Worm (Caenorhabditis elegans) whole organism, L1 larva: ENCODE data around the gene cpna-5.

ENCODE experiments used
- aly-2 ChIP-seq: fragments of 150-350 bp; optimal IDR thresholded peaks from 2 replicates; lab custom pipeline; 2014; ENCODE audit warnings: missing biosample characterization, missing genetic modification characterization
- dpl-1 ChIP-seq, 3 experiments: fragments of 150-350 bp in 2 of 3; sonication (generic microtip) in 1 of 3; optimal IDR thresholded peaks; 2 replicates each; lab custom pipeline; 2014 to 2017; ENCODE audit warnings: missing biosample characterization in 3 of 3, missing genetic modification characterization in 3 of 3, missing genetic modification reagents in 3 of 3
- fos-1 ChIP-seq: fragments of 150-350 bp; optimal IDR thresholded peaks from 2 replicates; lab custom pipeline; 2014; ENCODE audit warnings: missing biosample characterization, missing genetic modification characterization
- grh-1 ChIP-seq: fragments of 200-800 bp; sonication (Bioruptor generic); IDR thresholded peaks from 2 replicates; pipeline ENCODE4 v1.3.6; 2022; ENCODE audit warnings: missing genetic modification reagents, missing genetic modification characterization, missing compliant biosample characterization
- lin-15B ChIP-seq: fragments of 150-350 bp; sonication (generic microtip); optimal IDR thresholded peaks from 3 replicates; lab custom pipeline; 2014; ENCODE audit warnings: missing biosample characterization, missing genetic modification characterization
- nhr-84 ChIP-seq: sonication (generic microtip); optimal IDR thresholded peaks from 2 replicates; lab custom pipeline; 2017; ENCODE audit warnings: missing biosample characterization, missing genetic modification characterization
- unc-86 ChIP-seq: sonication (generic microtip); optimal IDR thresholded peaks from 2 replicates; lab custom pipeline; 2016; ENCODE audit warnings: missing genetic modification characterization, missing compliant biosample characterization
- xbp-1 ChIP-seq: sonication (generic microtip); optimal IDR thresholded peaks from 2 replicates; lab custom pipeline; 2016; ENCODE audit warnings: missing genetic modification characterization, missing compliant biosample characterization
- ztf-4 ChIP-seq: fragments of 150-350 bp; optimal IDR thresholded peaks from 2 replicates; lab custom pipeline; 2014; ENCODE audit warnings: missing biosample characterization, missing genetic modification characterization

ce11 chrII:7670039-7670438, 48.4 kb downstream of the cpna-5 start:
- no peak for TF ChIP-seq dpl-1 (GFP tag; optimal IDR thresholded peaks at IDR 0.05; lab: Kevin White, UChicago)
- no peak for TF ChIP-seq xbp-1 (tag; lab: Kevin White, UChicago)
- TF ChIP-seq aly-2 (tag; lab: Kevin White, UChicago): no peak
- no peak for TF ChIP-seq unc-86
- TF ChIP-seq fos-1 (tag; lab: Kevin White, UChicago): no peak
- TF ChIP-seq grh-1 (GFP tag; lab: Robert Waterston, UW): no peak
- TF ChIP-seq lin-15B (tag; lab: Kevin White, UChicago): no peak
- no peak for TF ChIP-seq nhr-84 (tag; lab: Kevin White, UChicago)
- no peak for TF ChIP-seq ztf-4 (tag; lab: Kevin White, UChicago)
